Worm (Caenorhabditis elegans) whole organism, young adult: ENCODE measurements around the gene Y46G5A.18.

Experiments
- B0019.2 ChIP-seq: fragments of 200-800 bp; sonication (Bioruptor generic); conservative IDR thresholded peaks from 2 replicates; pipeline ENCODE4 v1.3.6; 2022; ENCODE audit warnings: missing genetic modification reagents, missing genetic modification characterization, missing compliant biosample characterization
- B0261.1 ChIP-seq: sonication (generic microtip); optimal IDR thresholded peaks from 2 replicates; lab custom pipeline; 2016; ENCODE audit warnings: mild to moderate bottlenecking, missing genetic modification characterization, moderate library complexity, missing compliant biosample characterization
- B0336.3 ChIP-seq: fragments of 200-800 bp; sonication (Bioruptor generic); IDR thresholded peaks from 2 replicates; pipeline ENCODE4 v1.3.6; 2022; ENCODE audit warnings: missing genetic modification characterization, missing compliant biosample characterization
- F49E8.2 ChIP-seq: sonication (generic microtip); optimal IDR thresholded peaks from 3 replicates; lab custom pipeline; 2017; ENCODE audit warnings: missing genetic modification characterization, mild to moderate bottlenecking, missing compliant biosample characterization, antibody characterized with exemption, moderate library complexity; ENCODE audit not compliant: insufficient read depth
- F52B5.7 ChIP-seq: sonication (generic microtip); optimal IDR thresholded peaks from 2 replicates; lab custom pipeline; 2016; ENCODE audit warnings: mild to moderate bottlenecking, missing genetic modification characterization, missing compliant biosample characterization
- ZK185.1 ChIP-seq: sonication (generic microtip); optimal IDR thresholded peaks from 2 replicates; lab custom pipeline; 2016; ENCODE audit warnings: mild to moderate bottlenecking, missing genetic modification characterization, missing compliant biosample characterization; ENCODE audit not compliant: poor library complexity, severe bottlenecking
- ama-1 ChIP-seq, 3 experiments: fragments of 150-350 bp in 1 of 3; sonication (generic microtip) in 2 of 3; optimal IDR thresholded peaks; 2 replicates each; lab custom pipeline; 2014 to 2018; ENCODE audit warnings: missing biosample characterization in 2 of 3, missing genetic modification characterization in 2 of 3, missing genetic modification reagents in 2 of 3
- aptf-2 ChIP-seq: fragments of 200-800 bp; sonication (Bioruptor generic); conservative IDR thresholded peaks from 2 replicates; pipeline ENCODE4 v1.3.6; 2022; ENCODE audit warnings: missing genetic modification reagents, missing genetic modification characterization, missing compliant biosample characterization
- attf-6 ChIP-seq: fragments of 200-800 bp; sonication (Bioruptor generic); IDR thresholded peaks from 2 replicates; pipeline ENCODE4 v1.3.6; 2022; ENCODE audit warnings: missing genetic modification reagents, missing genetic modification characterization, missing compliant biosample characterization
- bed-1 ChIP-seq: fragments of 200-800 bp; sonication (Bioruptor generic); IDR thresholded peaks from 2 replicates; pipeline ENCODE4 v1.3.6; 2022; ENCODE audit warnings: missing genetic modification reagents, missing genetic modification characterization, missing compliant biosample characterization
- ceh-91 ChIP-seq: fragments of 200-800 bp; sonication (Bioruptor generic); IDR thresholded peaks from 2 replicates; pipeline ENCODE4 v1.3.6; 2022; ENCODE audit warnings: missing genetic modification reagents, missing genetic modification characterization, missing compliant biosample characterization
- efl-1 ChIP-seq: fragments of 150-350 bp; optimal IDR thresholded peaks from 2 replicates; lab custom pipeline; 2014; ENCODE audit warnings: missing biosample characterization, missing genetic modification reagents, missing genetic modification characterization
- egrh-3 ChIP-seq: fragments of 200-800 bp; sonication (Bioruptor generic); IDR thresholded peaks from 2 replicates; pipeline ENCODE4 v1.3.6; 2022; ENCODE audit warnings: missing genetic modification reagents, missing genetic modification characterization, missing compliant biosample characterization
- ekl-4 ChIP-seq: fragments of 200-800 bp; sonication (Bioruptor generic); IDR thresholded peaks from 2 replicates; pipeline ENCODE4 v1.3.6; 2022; ENCODE audit warnings: missing genetic modification reagents, missing genetic modification characterization, missing compliant biosample characterization
- hmg-1.2 ChIP-seq: fragments of 200-800 bp; sonication (Bioruptor generic); IDR thresholded peaks from 2 replicates; pipeline ENCODE4 v1.3.6; 2022; ENCODE audit warnings: missing genetic modification reagents, missing genetic modification characterization, missing compliant biosample characterization
- hrde-1 ChIP-seq: sonication (generic microtip); optimal IDR thresholded peaks from 2 replicates; lab custom pipeline; 2016; ENCODE audit warnings: missing genetic modification characterization, mild to moderate bottlenecking, missing compliant biosample characterization, moderate library complexity, missing genotype, missing genetic modification reagents, borderline replicate concordance
- lsl-1 ChIP-seq: fragments of 200-800 bp; sonication (Bioruptor generic); optimal IDR thresholded peaks from 2 replicates; lab custom pipeline; 2018; ENCODE audit warnings: mild to moderate bottlenecking, missing genetic modification characterization, moderate library complexity, missing compliant biosample characterization
- madf-6 ChIP-seq: fragments of 200-800 bp; sonication (Bioruptor generic); IDR thresholded peaks from 2 replicates; pipeline ENCODE4 v1.3.6; 2022; ENCODE audit warnings: missing genetic modification reagents, missing genetic modification characterization, missing compliant biosample characterization
- madf-8 ChIP-seq: fragments of 200-800 bp; sonication (Bioruptor generic); conservative IDR thresholded peaks from 2 replicates; pipeline ENCODE4 v1.3.6; 2022; ENCODE audit warnings: missing genetic modification reagents, missing genetic modification characterization, missing compliant biosample characterization
- mcd-1 ChIP-seq: fragments of 200-800 bp; sonication (Bioruptor generic); IDR thresholded peaks from 2 replicates; pipeline ENCODE4 v1.3.6; 2022; ENCODE audit warnings: missing genetic modification reagents, missing genetic modification characterization, missing compliant biosample characterization
- nfya-2 ChIP-seq: fragments of 200-800 bp; sonication (Bioruptor generic); IDR thresholded peaks from 2 replicates; pipeline ENCODE4 v1.3.6; 2022; ENCODE audit warnings: missing genetic modification reagents, missing genetic modification characterization, missing compliant biosample characterization
- nfyb-1 ChIP-seq: fragments of 200-800 bp; sonication (Bioruptor generic); IDR thresholded peaks from 2 replicates; pipeline ENCODE4 v1.3.6; 2022; ENCODE audit warnings: missing genetic modification reagents, missing genetic modification characterization, missing compliant biosample characterization
- nhr-27 ChIP-seq: fragments of 200-800 bp; sonication (Bioruptor generic); optimal IDR thresholded peaks from 2 replicates; lab custom pipeline; 2018; ENCODE audit warnings: mild to moderate bottlenecking, missing genetic modification characterization, moderate library complexity, missing compliant biosample characterization
- rpc-1 ChIP-seq, 2 experiments: fragments of 150-350 bp in 1 of 2; sonication (generic microtip) in 1 of 2; optimal IDR thresholded peaks; 2 replicates each; lab custom pipeline; 2014 to 2018; ENCODE audit warnings: missing biosample characterization in 1 of 2, missing genetic modification characterization in 1 of 2, missing genetic modification reagents in 1 of 2, missing genotype in 1 of 2
- snpc-1.3 ChIP-seq: sonication (generic microtip); optimal IDR thresholded peaks from 2 replicates; lab custom pipeline; 2017; ENCODE audit warnings: missing genetic modification characterization, mild to moderate bottlenecking, missing compliant biosample characterization, antibody characterized with exemption, moderate library complexity, missing genotype, missing genetic modification reagents; ENCODE audit not compliant: insufficient read depth
- snpc-3.4 ChIP-seq: sonication (generic microtip); optimal IDR thresholded peaks from 2 replicates; lab custom pipeline; 2017; ENCODE audit warnings: missing genetic modification characterization, mild to moderate bottlenecking, missing compliant biosample characterization, antibody characterized with exemption, moderate library complexity, missing genotype, missing genetic modification reagents
- somi-1 ChIP-seq: fragments of 200-800 bp; sonication (Bioruptor generic); optimal IDR thresholded peaks from 2 replicates; lab custom pipeline; 2018; ENCODE audit warnings: mild to moderate bottlenecking, missing genetic modification characterization, missing compliant biosample characterization
- unc-62 ChIP-seq: fragments of 150-350 bp; optimal IDR thresholded peaks from 2 replicates; lab custom pipeline; 2014; ENCODE audit warnings: missing biosample characterization, missing genetic modification reagents, missing genetic modification characterization
- zfh-2 ChIP-seq: fragments of 200-800 bp; sonication (Bioruptor generic); conservative IDR thresholded peaks from 2 replicates; pipeline ENCODE4 v1.3.6; 2022; ENCODE audit warnings: missing genetic modification reagents, missing genetic modification characterization, missing compliant biosample characterization
- ztf-3 ChIP-seq: fragments of 200-800 bp; sonication (Bioruptor generic); optimal IDR thresholded peaks from 2 replicates; lab custom pipeline; 2018; ENCODE audit warnings: mild to moderate bottlenecking, missing genetic modification characterization, missing compliant biosample characterization

The Y46G5A.18 gene

ce11 chrII:12767258-12767824 is 37.7 kb downstream of the Y46G5A.18 start:
- TF ChIP-seq snpc-1.3 (tag; lab: Kevin White, UChicago): no peak
- TF ChIP-seq ama-1 (optimal IDR thresholded peaks at IDR 0.05; lab: Kevin White, UChicago): no peak
- no peak for TF ChIP-seq ama-1 (GFP tag; optimal IDR thresholded peaks at IDR 0.05; lab: Kevin White, UChicago)
- TF ChIP-seq ztf-3 (GFP tag; lab: Kevin White, UChicago): no peak
- no peak for TF ChIP-seq somi-1 (GFP tag; lab: Kevin White, UChicago)
- peak; percentile 82 for TF ChIP-seq zfh-2
- TF ChIP-seq nfyb-1: no peak
- TF ChIP-seq egrh-3 (GFP tag; lab: Robert Waterston, UW): peak; percentile 59; the same call in 1 of the 2 replicates

- TF ChIP-seq lsl-1 (GFP tag; lab: Kevin White, UChicago): peak; percentile 14
- peak; percentile 27; the same call in 1 of the 2 replicates for TF ChIP-seq mcd-1 (GFP tag; lab: Robert Waterston, UW)
- peak; percentile 59; the same call in 1 of the 2 replicates for TF ChIP-seq B0336.3 (GFP tag; lab: Robert Waterston, UW)
- TF ChIP-seq nhr-27 (tag; lab: Kevin White, UChicago): peak; percentile 25
- 0 out of 2 replicates have a peak, but pooled peaks have one; percentile 11 for TF ChIP-seq hmg-1.2 (GFP tag; lab: Robert Waterston, UW)
- TF ChIP-seq B0261.1 (tag; lab: Kevin White, UChicago): no peak
- TF ChIP-seq F49E8.2 (tag; lab: Kevin White, UChicago): peak; percentile 9
- 0 out of 2 replicates have a peak, but pooled peaks have one; percentile 16 for TF ChIP-seq attf-6
- TF ChIP-seq ekl-4 (GFP tag; lab: Robert Waterston, UW): peak; percentile 63
- no peak for TF ChIP-seq bed-1 (GFP tag; lab: Robert Waterston, UW)
- TF ChIP-seq F52B5.7 (tag; lab: Kevin White, UChicago): no peak
- peak; percentile 50 for TF ChIP-seq madf-6 (GFP tag; lab: Robert Waterston, UW)
- no peak for TF ChIP-seq efl-1 (GFP tag; lab: Kevin White, UChicago)
- peak; percentile 6 for TF ChIP-seq snpc-3.4 (tag; lab: Kevin White, UChicago)
Observed at ce11 chrII:12766443-12767188, 38.4 kb downstream of the Y46G5A.18 start.

ce11 chrII:12764476-12764875 is 40.6 kb downstream of the Y46G5A.18 start:
- TF ChIP-seq zfh-2 (no peak), ceh-91 (GFP tag; lab: Robert Waterston, UW) (no peak), nfya-2 (GFP tag; lab: Robert Waterston, UW) (no peak), B0019.2 (GFP tag; lab: Robert Waterston, UW) (0 out of 2 replicates have a peak, but pooled peaks have one; percentile 18)

- TF ChIP-seq aptf-2 (no peak), madf-8 (GFP tag; lab: Robert Waterston, UW) (no peak), efl-1 (GFP tag; lab: Kevin White, UChicago) (no peak), ceh-91 (GFP tag; lab: Robert Waterston, UW) (no peak), rpc-1 (optimal IDR thresholded peaks at IDR 0.05; lab: Kevin White, UChicago) (no peak), rpc-1 (tag; optimal IDR thresholded peaks at IDR 0.05; lab: Kevin White, UChicago) (no peak)
Observed at ce11 chrII:12760497-12760896, 44.6 kb downstream of the Y46G5A.18 start, which contains the start of gene cnp-2. Gene cnp-2, plus strand, starts transcription at chrII:12760797.

ce11 chrII:12756180-12756579 is 48.9 kb downstream of the Y46G5A.18 start, which contains the start of the genes Y46G5A.7 and Y46G5A.8:
Gene Y46G5A.7, minus strand, starts transcription at chrII:12756332.
Gene Y46G5A.8, plus strand, starts transcription at chrII:12756338.
- TF ChIP-seq ZK185.1 (tag; lab: Kevin White, UChicago) (no peak), unc-62 (no peak), hrde-1 (tag; lab: Kevin White, UChicago) (no peak), rpc-1 (optimal IDR thresholded peaks at IDR 0.05; lab: Kevin White, UChicago) (no peak), rpc-1 (tag; optimal IDR thresholded peaks at IDR 0.05; lab: Kevin White, UChicago) (no peak)
- TF ChIP-seq, all 124 proteins: peak for 0
